Worm (Caenorhabditis elegans): ENCODE results near the gene upp-1.
"Not testable (repeated sequence)": the region's sequence is repeated elsewhere in the genome, so short reads cannot be mapped to it uniquely, and the experiment has no call there.

upp-1 gene

DNA sequence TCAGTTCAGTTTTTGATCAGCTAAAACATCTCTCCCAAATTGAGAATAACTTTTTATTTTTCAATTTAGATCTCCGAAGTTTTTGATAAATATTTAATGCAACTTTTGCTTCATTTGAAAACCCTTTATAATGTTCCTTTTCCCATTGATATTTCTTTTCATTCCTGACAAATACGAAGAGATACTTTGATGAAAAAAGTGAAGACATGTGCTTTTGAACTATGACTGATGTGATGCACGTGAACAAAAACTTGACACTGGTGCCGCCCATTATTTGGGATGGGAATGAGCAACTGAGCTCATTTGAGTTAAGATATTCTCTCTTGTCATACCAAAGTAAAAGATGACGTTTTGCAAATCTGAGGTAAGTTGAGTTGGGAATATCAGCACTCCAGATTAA, 26.7 kb downstream of the upp-1 start, which contains the start of gene T04A6.1:
Gene T04A6.1, plus strand, starts transcription at position 301 of the 400 bp plus-strand sequence.
- TF ChIP-seq elt-2 (tag; optimal IDR thresholded peaks at IDR 0.05) = no peak
- no peak for TF ChIP-seq aly-2 (tag; optimal IDR thresholded peaks at IDR 0.05)
- TF ChIP-seq nhr-67 (tag; optimal IDR thresholded peaks at IDR 0.05) = no peak
- no peak for TF ChIP-seq eor-1 (tag; optimal IDR thresholded peaks at IDR 0.05)
- no peak for TF ChIP-seq fkh-2 (tag; optimal IDR thresholded peaks at IDR 0.05)
- no peak for TF ChIP-seq nhr-237 (tag; optimal IDR thresholded peaks at IDR 0.05)

DNA sequence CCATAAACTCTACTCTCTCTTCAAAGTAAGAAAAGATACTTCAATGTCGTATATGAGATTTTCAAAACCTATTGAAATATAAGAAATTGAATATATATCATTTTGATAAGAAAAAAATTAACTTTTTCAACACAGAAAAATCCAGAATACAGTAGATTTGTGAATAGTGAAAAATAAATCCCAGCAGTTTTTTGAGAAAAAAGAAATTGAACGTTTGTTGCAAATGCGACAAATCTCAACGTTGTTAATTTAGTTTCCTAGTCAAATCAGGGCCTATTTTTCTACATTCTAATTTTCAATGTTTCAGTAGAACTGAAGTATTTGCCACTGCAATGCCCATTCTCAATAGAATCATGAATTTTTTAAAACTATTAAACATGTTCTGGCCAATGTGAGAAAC, 28.4 kb downstream of the upp-1 start, which contains the start of gene T04A6.2:
Gene T04A6.2, plus strand, starts transcription at position 301 of the 400 bp plus-strand sequence.
- TF ChIP-seq nhr-237 (tag; optimal IDR thresholded peaks at IDR 0.05) (no peak), ZK546.5 (tag; optimal IDR thresholded peaks at IDR 0.05) (no peak), jun-1 (tag; optimal IDR thresholded peaks at IDR 0.05) (no peak), egl-27 (tag; optimal IDR thresholded peaks at IDR 0.05) (no peak), egl-5 (tag; optimal IDR thresholded peaks at IDR 0.05) (no peak), ztf-11 (tag; optimal IDR thresholded peaks at IDR 0.05) (no peak), ama-1 (optimal IDR thresholded peaks at IDR 0.05) (no peak), elt-2 (tag; optimal IDR thresholded peaks at IDR 0.05) (no peak), ztf-4 (tag; optimal IDR thresholded peaks at IDR 0.05) (no peak), sea-2 (GFP tag; optimal IDR thresholded peaks at IDR 0.05) (no peak), nhr-77 (tag; optimal IDR thresholded peaks at IDR 0.05) (no peak), zag-1 (tag; optimal IDR thresholded peaks at IDR 0.05) (no peak), nhr-25 (tag; optimal IDR thresholded peaks at IDR 0.05) (no peak), unc-62 (GFP tag; optimal IDR thresholded peaks at IDR 0.05) (no peak)

DNA sequence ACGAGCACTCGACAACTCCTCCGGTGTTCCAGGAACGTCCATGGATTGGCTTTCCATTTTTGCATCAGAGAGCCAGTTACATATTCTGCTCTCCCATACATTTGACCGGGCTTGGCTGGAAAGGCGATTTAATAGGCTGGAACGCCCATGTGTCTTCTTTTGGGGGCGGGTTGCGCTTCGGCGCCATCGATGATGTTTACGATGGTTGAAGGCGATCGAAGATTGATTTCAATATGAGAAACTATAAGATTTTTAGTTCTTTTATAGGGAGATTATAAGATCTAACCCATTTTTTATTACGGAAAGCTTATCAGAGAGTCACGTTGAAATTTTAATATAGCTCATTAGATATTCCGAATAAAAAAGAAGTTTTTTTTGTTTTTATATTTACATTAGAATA, 33.7 kb downstream of the upp-1 start, which contains the start of gene nsph-4.3:
Gene nsph-4.3, minus strand, starts transcription at position 101 of the 400 bp plus-strand sequence.
- TF ChIP-seq nhr-237 (tag; optimal IDR thresholded peaks at IDR 0.05) (no peak), nhr-77 (tag; optimal IDR thresholded peaks at IDR 0.05) (no peak), ceh-9 (tag; optimal IDR thresholded peaks at IDR 0.05) (no peak), pqm-1 (tag; optimal IDR thresholded peaks at IDR 0.05) (no peak), fkh-10 (GFP tag; optimal IDR thresholded peaks at IDR 0.05) (no peak), elt-2 (tag; optimal IDR thresholded peaks at IDR 0.05) (no peak), eor-1 (tag; optimal IDR thresholded peaks at IDR 0.05) (no peak)

DNA sequence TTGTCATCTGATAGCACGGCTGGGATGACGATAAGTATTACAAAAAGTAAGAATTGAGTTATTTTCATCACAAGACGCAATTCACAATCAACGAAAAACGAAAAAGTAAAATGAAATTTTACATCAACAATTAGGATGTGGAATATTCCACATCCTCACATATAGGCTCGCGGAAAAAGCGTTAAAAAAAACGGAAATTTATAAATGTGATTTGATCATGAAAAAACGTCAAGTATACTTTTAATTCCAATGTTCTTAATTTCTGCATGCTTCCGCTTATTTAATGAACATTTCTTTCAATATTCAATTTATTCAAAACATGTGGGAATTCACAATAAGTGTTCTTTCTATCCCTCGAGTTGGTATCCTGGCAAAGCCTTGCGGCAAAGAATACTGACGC, 34.7 kb downstream of the upp-1 start, which contains the start of gene T04A6.3:
Gene T04A6.3, minus strand, starts transcription at position 101 of the 400 bp plus-strand sequence.
- TF ChIP-seq eor-1 (tag; optimal IDR thresholded peaks at IDR 0.05) (no peak), lin-39 (tag; optimal IDR thresholded peaks at IDR 0.05) (no peak), jun-1 (tag; optimal IDR thresholded peaks at IDR 0.05) (no peak), R02D3.7 (tag; optimal IDR thresholded peaks at IDR 0.05) (no peak), unc-39 (tag; optimal IDR thresholded peaks at IDR 0.05) (no peak), nhr-237 (tag; optimal IDR thresholded peaks at IDR 0.05) (no peak)

DNA sequence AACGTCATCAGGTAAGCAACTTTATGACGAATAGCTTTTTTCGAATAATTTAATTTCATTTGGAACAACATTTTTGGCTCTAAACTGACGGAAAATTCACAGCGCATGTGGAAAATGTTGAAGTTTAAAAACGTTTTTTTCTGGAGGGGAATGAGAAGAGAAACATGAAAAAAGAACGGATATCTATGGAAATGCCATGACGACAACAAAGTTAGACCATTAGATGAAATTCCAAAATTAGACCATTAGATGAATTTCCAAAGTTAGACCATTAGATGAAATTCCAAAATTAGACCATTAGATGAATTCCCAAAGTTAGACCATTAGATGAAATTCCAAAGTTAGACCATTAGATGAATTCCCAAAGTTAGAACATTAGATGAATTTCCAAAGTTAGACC, 48.4 kb downstream of the upp-1 start, which contains the start of gene Y80D4G.2:
Gene Y80D4G.2, minus strand, starts transcription at position 101 of the 400 bp plus-strand sequence.
- TF ChIP-seq nhr-28, ZK546.5, R02D3.7 (tag; optimal IDR thresholded peaks at IDR 0.05): not testable (repeated sequence)

DNA sequence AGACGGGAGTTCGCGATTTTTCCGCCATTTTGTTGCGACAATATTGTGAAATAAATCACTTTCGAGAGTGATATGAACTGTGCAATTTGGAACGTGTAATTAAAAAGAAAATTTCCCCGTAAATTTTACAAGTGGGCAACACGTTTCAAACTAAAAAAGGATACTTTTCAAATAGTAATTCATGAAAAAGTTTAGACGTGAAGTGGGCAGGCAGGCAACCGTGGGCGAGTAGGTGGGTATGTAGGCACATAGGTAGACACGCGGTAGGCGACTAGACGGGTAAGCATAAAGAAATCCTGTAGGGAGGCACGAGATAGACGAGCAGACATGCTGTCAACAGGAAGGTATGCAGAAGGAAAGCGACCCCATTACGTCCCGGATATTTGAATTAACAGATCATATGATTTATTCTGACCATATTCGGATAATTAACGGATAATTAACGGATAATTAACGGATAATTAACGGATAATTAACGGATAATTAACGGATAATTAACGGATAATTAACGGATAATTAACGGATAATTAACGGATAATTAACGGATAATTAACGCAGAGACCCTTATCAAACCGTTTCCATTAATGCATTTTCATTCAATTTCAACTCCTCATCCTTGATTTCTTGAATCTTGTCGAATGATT, 49.5 kb downstream of the upp-1 start, which contains the start of gene R13A5.11:
Gene R13A5.11, minus strand, starts transcription at position 51 of the 644 bp plus-strand sequence.
- TF ChIP-seq nhr-76 (tag; optimal IDR thresholded peaks at IDR 0.05) (no peak), tbx-2 (tag; optimal IDR thresholded peaks at IDR 0.05) (no peak), pha-4 (tag; optimal IDR thresholded peaks at IDR 0.05) (no peak), nhr-28 (tag; optimal IDR thresholded peaks at IDR 0.05) (no peak), unc-39 (tag; optimal IDR thresholded peaks at IDR 0.05) (no peak), unc-62 (GFP tag; optimal IDR thresholded peaks at IDR 0.05) (no peak), fkh-2 (tag; optimal IDR thresholded peaks at IDR 0.05) (no peak), zag-1 (tag; optimal IDR thresholded peaks at IDR 0.05) (no peak), nfya-1 (tag; optimal IDR thresholded peaks at IDR 0.05; ENCODE audit: insufficient read depth) (no peak), elt-3 (tag; optimal IDR thresholded peaks at IDR 0.05) (no peak), daf-12 (tag; optimal IDR thresholded peaks at IDR 0.05) (no peak), nhr-25 (tag; optimal IDR thresholded peaks at IDR 0.05) (no peak), nhr-23 (tag; optimal IDR thresholded peaks at IDR 0.05) (no peak)
